Fruit fly (Drosophila melanogaster) whole organism, adult: ENCODE data around the gene CG16974.

Experiments
- CG33017 ChIP-seq: fragments of 200-800 bp; sonication (Bioruptor generic); optimal IDR thresholded peaks from 2 replicates; lab custom pipeline; 2018; ENCODE audit warnings: missing biosample characterization, mild to moderate bottlenecking, missing genetic modification characterization, moderate library complexity
- CG5204 ChIP-seq: fragments of 200-800 bp; sonication (Bioruptor generic); optimal IDR thresholded peaks from 2 replicates; lab custom pipeline; 2016; ENCODE audit warnings: missing biosample characterization, missing genetic modification characterization
- bab1 ChIP-seq: fragments of 200-800 bp; sonication (Bioruptor generic); optimal IDR thresholded peaks from 3 replicates; lab custom pipeline; 2019; ENCODE audit warnings: missing biosample characterization, mild to moderate bottlenecking, missing genetic modification characterization, moderate library complexity
- cic ChIP-seq: fragments of 200-800 bp; sonication (Bioruptor generic); optimal IDR thresholded peaks from 2 replicates; lab custom pipeline; 2017; ENCODE audit warnings: missing biosample characterization, mild to moderate bottlenecking, missing genetic modification characterization, moderate library complexity
- kay ChIP-seq: fragments of 200-800 bp; sonication (Bioruptor generic); peaks from one replicate; lab custom pipeline; 2016; ENCODE audit warnings: missing biosample characterization, missing genetic modification characterization, borderline replicate concordance

DNA sequence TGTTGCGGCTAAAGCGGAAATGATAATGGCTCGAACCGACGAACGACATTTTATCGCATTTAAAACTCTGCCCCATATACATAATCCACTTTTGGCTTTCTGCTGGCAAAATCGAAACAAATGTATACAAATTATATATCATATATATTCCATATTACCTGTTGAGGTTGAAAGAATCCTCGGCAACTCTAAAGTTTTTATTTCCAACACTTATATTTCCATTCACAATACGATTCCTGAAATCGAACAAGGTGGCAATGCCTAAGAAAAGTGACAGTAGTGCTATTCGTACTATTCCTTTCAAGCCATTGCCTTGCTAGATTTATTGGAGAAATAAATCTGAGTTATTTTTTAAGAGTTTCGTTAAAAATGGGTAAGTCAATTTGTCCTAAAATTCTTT lies 33.3 kb downstream of the CG16974 start, which contains the start of gene Pk34A:
- TF ChIP-seq cic (GFP tag; lab: Kevin White, UChicago), result no peak
- no peak for TF ChIP-seq kay (GFP tag; lab: Kevin White, UChicago)
- TF ChIP-seq bab1, result no peak
- no peak for TF ChIP-seq CG33017 (tag; lab: Kevin White, UChicago)
- no peak for TF ChIP-seq CG5204 (GFP tag; lab: Kevin White, UChicago)
